Fruit fly (Drosophila melanogaster) Kc167 (cell line): ENCODE results near the gene CG18170.

Experiments used
- Myc ChIP-seq: fragments of >200 bp; optimal IDR thresholded peaks from 2 replicates; lab custom pipeline; 2017; ENCODE audit warnings: missing external identifiers
- Sin3A ChIP-seq: fragments of >200 bp; optimal IDR thresholded peaks from 2 replicates; lab custom pipeline; 2018; ENCODE audit warnings: missing external identifiers
- h ChIP-seq: fragments of >200 bp; optimal IDR thresholded peaks from 3 replicates; lab custom pipeline; 2018; ENCODE audit warnings: missing external identifiers
- insv ChIP-seq: fragments of >200 bp; optimal IDR thresholded peaks from 3 replicates; lab custom pipeline; 2018; ENCODE audit warnings: missing external identifiers
- psq ChIP-seq: fragments of >200 bp; optimal IDR thresholded peaks from 2 replicates; lab custom pipeline; 2017; ENCODE audit warnings: missing external identifiers
- ttk ChIP-seq: sonication (Bioruptor generic); optimal IDR thresholded peaks from 2 replicates; lab custom pipeline; 2017; ENCODE audit warnings: missing external identifiers

CG18170 gene

DNA sequence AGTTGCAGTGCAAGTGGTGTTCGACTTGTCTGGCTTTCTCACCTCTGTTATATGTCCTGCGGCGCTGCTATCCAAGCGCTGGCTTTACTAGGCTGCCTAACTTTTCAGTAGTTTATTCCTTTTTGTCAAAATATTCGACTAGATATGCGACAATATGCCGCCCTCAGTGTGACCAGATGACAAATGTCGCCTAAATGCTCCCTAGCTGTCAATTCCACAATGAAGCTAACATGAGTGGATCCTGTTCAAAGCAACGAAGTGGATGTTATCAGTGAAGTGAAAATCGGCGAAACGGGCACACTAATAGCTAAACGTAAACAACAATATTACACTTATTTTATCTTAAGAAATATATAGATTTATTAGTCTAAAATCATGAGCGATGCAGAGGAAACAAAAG, 62.1 kb downstream of the CG18170 start, which contains the start of the genes Srrm234 and CG7974:
Srrm234 (minus strand) TSS at position 189 of the 400 bp plus-strand sequence.
CG7974 (plus strand) TSS at position 263 of the 400 bp plus-strand sequence.
- TF ChIP-seq ttk (lab: Kevin White, UChicago) (no peak), Myc (no peak), h (lab: Kevin White, UChicago) (no peak), insv (lab: Kevin White, UChicago) (no peak), Sin3A (no peak), psq (lab: Kevin White, UChicago) (no peak)

DNA sequence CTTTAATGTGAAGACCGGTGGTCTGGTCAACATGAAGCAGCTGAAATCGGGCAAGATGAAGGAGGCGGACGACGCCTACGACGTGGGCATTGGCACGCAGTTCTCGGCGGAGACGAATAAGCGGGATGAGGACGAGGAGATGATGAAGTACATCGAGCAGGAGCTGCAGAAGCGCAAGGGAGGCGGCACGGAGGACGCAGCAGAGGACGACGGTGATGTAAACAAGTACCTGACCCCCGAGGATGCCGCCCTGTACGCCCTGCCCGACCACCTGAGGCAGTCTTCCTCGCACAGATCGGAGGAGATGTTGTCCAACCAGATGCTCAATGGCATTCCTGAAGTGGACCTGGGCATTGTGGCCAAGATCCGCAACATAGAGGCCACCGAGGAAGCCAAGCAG, 62.8 kb downstream of the CG18170 start:
- TF ChIP-seq Myc (no peak), psq (lab: Kevin White, UChicago) (no peak), h (lab: Kevin White, UChicago) (no peak), ttk (lab: Kevin White, UChicago) (no peak), insv (lab: Kevin White, UChicago) (no peak), Sin3A (no peak)
